Worm (Caenorhabditis elegans): Measurements from ENCODE around the gene tbc-8.

tbc-8 gene

ce11 chrIII:10318755-10319154 is 46.0 kb upstream of the tbc-8 start, which contains the start of gene unc-69 (continued):
- TF ChIP-seq eor-1 (tag; optimal IDR thresholded peaks at IDR 0.05) (no peak), lin-15B (tag; optimal IDR thresholded peaks at IDR 0.05) (peak; percentile 86)

- TF ChIP-seq elt-1 (tag; optimal IDR thresholded peaks at IDR 0.05), result no peak
- no peak for TF ChIP-seq elt-3 (tag; optimal IDR thresholded peaks at IDR 0.05)
- TF ChIP-seq lin-15B (tag; optimal IDR thresholded peaks at IDR 0.05), result no peak
- no peak for TF ChIP-seq nhr-23 (tag; optimal IDR thresholded peaks at IDR 0.05)
- no peak for TF ChIP-seq ztf-4 (tag; optimal IDR thresholded peaks at IDR 0.05)
- TF ChIP-seq ceh-16 (tag; optimal IDR thresholded peaks at IDR 0.05), result no peak
- no peak for TF ChIP-seq elt-2 (tag; optimal IDR thresholded peaks at IDR 0.05)
- TF ChIP-seq jun-1 (tag; optimal IDR thresholded peaks at IDR 0.05), result no peak
Measured at ce11 chrIII:10320788-10321187, 44.0 kb upstream of the tbc-8 start, which contains the start of gene sas-7. TSS of gene sas-7 (plus strand) at chrIII:10321019.

ce11 chrIII:10326327-10326726 is 38.4 kb upstream of the tbc-8 start:
- TF ChIP-seq nhr-76 (tag; optimal IDR thresholded peaks at IDR 0.05) (no peak), nhr-43 (tag; optimal IDR thresholded peaks at IDR 0.05; ENCODE audit: poor library complexity, severe bottlenecking) (no peak)

ce11 chrIII:10328565-10329541 is 35.9 kb upstream of the tbc-8 start:
- TF ChIP-seq fos-1 (tag; optimal IDR thresholded peaks at IDR 0.05) (peak; percentile 46), nhr-25 (tag; optimal IDR thresholded peaks at IDR 0.05) (no peak), ceh-28 (tag; optimal IDR thresholded peaks at IDR 0.05) (no peak), hmg-11 (tag; optimal IDR thresholded peaks at IDR 0.05) (no peak), ceh-9 (tag; optimal IDR thresholded peaks at IDR 0.05) (no peak), ceh-82 (tag; optimal IDR thresholded peaks at IDR 0.05) (no peak), skn-1 (tag; optimal IDR thresholded peaks at IDR 0.05) (no peak), lin-15B (tag; optimal IDR thresholded peaks at IDR 0.05) (no peak), pha-4 (tag; optimal IDR thresholded peaks at IDR 0.05) (peak; percentile 34), ama-1 (optimal IDR thresholded peaks at IDR 0.05) (no peak), mdl-1 (tag; optimal IDR thresholded peaks at IDR 0.05) (no peak), nhr-76 (tag; optimal IDR thresholded peaks at IDR 0.05) (no peak), nhr-237 (tag; optimal IDR thresholded peaks at IDR 0.05) (no peak), nhr-28 (tag; optimal IDR thresholded peaks at IDR 0.05) (no peak), sea-2 (GFP tag; optimal IDR thresholded peaks at IDR 0.05) (no peak), mml-1 (tag; optimal IDR thresholded peaks at IDR 0.05) (no peak), eor-1 (tag; optimal IDR thresholded peaks at IDR 0.05) (no peak), elt-2 (tag; optimal IDR thresholded peaks at IDR 0.05) (no peak), egl-5 (tag; optimal IDR thresholded peaks at IDR 0.05) (no peak), elt-3 (tag; optimal IDR thresholded peaks at IDR 0.05) (no peak), nhr-43 (tag; optimal IDR thresholded peaks at IDR 0.05; ENCODE audit: poor library complexity, severe bottlenecking) (no peak), fkh-2 (tag; optimal IDR thresholded peaks at IDR 0.05) (no peak), pqm-1 (tag; optimal IDR thresholded peaks at IDR 0.05) (peak; percentile 24), tbx-2 (tag; optimal IDR thresholded peaks at IDR 0.05) (no peak), nhr-12 (tag; optimal IDR thresholded peaks at IDR 0.05) (no peak), daf-12 (tag; optimal IDR thresholded peaks at IDR 0.05) (no peak), unc-62 (GFP tag; optimal IDR thresholded peaks at IDR 0.05) (no peak), snpc-4 (tag; optimal IDR thresholded peaks at IDR 0.05) (no peak), ztf-4 (tag; optimal IDR thresholded peaks at IDR 0.05) (no peak), jun-1 (tag; optimal IDR thresholded peaks at IDR 0.05) (peak; percentile 34), zag-1 (tag; optimal IDR thresholded peaks at IDR 0.05) (no peak), nhr-23 (tag; optimal IDR thresholded peaks at IDR 0.05) (peak; percentile 24), fkh-10 (GFP tag; optimal IDR thresholded peaks at IDR 0.05) (no peak), nhr-67 (tag; optimal IDR thresholded peaks at IDR 0.05) (no peak), nhr-77 (tag; optimal IDR thresholded peaks at IDR 0.05) (no peak), egl-27 (tag; optimal IDR thresholded peaks at IDR 0.05) (no peak), R02D3.7 (tag; optimal IDR thresholded peaks at IDR 0.05) (no peak)
